Worm (Caenorhabditis elegans): ENCODE data around the gene nlp-78.

DNA sequence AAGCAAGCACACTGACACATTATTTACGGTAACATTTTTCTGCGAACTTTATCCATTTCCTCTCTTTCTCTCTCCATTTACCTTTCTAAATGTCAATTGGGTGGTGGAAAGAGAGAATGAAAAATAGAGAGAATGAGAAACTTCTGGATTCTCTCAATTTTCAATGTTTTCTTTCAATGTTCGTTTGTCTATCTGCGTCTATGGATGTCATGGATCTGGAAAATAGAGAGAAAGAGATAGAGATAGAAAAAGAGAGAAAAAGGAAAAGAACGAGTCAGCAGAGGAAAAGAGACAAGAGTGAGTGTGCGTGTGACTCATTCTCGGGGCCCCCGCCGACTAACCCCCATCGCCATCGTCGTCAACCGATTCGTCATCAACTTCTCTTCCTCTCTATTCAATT lies 23.1 kb upstream of the nlp-78 start, which contains the start of gene jun-1:
- TF ChIP-seq unc-62 (GFP tag; optimal IDR thresholded peaks at IDR 0.05) (peak; percentile 37), hmg-20 (GFP tag; IDR thresholded peaks at IDR 0.05) (no peak), F49E8.2 (tag; optimal IDR thresholded peaks at IDR 0.05; ENCODE audit: insufficient read depth) (no peak), snpc-1.3 (tag; optimal IDR thresholded peaks at IDR 0.05; ENCODE audit: insufficient read depth) (no peak), somi-1 (GFP tag; optimal IDR thresholded peaks at IDR 0.05) (peak; percentile 76), F57C9.4 (tag; optimal IDR thresholded peaks at IDR 0.05) (no peak), lir-1 (GFP tag; conservative IDR thresholded peaks at IDR 0.05) (no peak), ztf-28 (GFP tag; IDR thresholded peaks at IDR 0.05) (no peak), zim-3 (tag; optimal IDR thresholded peaks at IDR 0.05) (no peak), egrh-3 (GFP tag; IDR thresholded peaks at IDR 0.05) (0 out of 2 replicates have a peak, but pooled peaks have one; percentile 20), ama-1 (optimal IDR thresholded peaks at IDR 0.05) (no peak), ama-1 (GFP tag; optimal IDR thresholded peaks at IDR 0.05) (no peak), snpc-4 (GFP tag; optimal IDR thresholded peaks at IDR 0.05) (no peak), snpc-4 (tag; optimal IDR thresholded peaks at IDR 0.05) (peak in 3 of 4 experiments; percentile 3 to 36 (median 26))
